Worm (Caenorhabditis elegans) whole organism, young adult: ENCODE results near the gene nsph-4.1.
"Not testable (repeated sequence)": the region's sequence is repeated elsewhere in the genome, so short reads cannot be mapped to it uniquely, and the experiment has no call there.

Source experiments
- D2030.7 ChIP-seq: fragments of 200-800 bp; sonication (Bioruptor generic); IDR thresholded peaks from 2 replicates; pipeline ENCODE4 v1.3.6; 2022; ENCODE audit warnings: missing genetic modification reagents, missing genetic modification characterization, missing compliant biosample characterization
- F23B12.7 ChIP-seq: sonication (generic microtip); optimal IDR thresholded peaks from 2 replicates; lab custom pipeline; 2017; ENCODE audit warnings: missing genetic modification characterization, mild to moderate bottlenecking, missing compliant biosample characterization, antibody characterized with exemption, moderate library complexity; ENCODE audit not compliant: insufficient read depth
- F49E8.2 ChIP-seq: sonication (generic microtip); optimal IDR thresholded peaks from 3 replicates; lab custom pipeline; 2017; ENCODE audit warnings: missing genetic modification characterization, mild to moderate bottlenecking, missing compliant biosample characterization, antibody characterized with exemption, moderate library complexity; ENCODE audit not compliant: insufficient read depth
- K11D2.4 ChIP-seq: fragments of 200-800 bp; sonication (Bioruptor generic); IDR thresholded peaks from 2 replicates; pipeline ENCODE4 v1.3.6; 2022; ENCODE audit warnings: missing genetic modification reagents, missing genetic modification characterization, missing compliant biosample characterization
- Y67H2A.10 ChIP-seq: fragments of 200-800 bp; sonication (Bioruptor generic); conservative IDR thresholded peaks from 2 replicates; pipeline ENCODE4 v1.3.6; 2022; ENCODE audit warnings: missing genetic modification reagents, missing genetic modification characterization, missing compliant biosample characterization
- Y79H2A.3 ChIP-seq: fragments of 200-800 bp; sonication (Bioruptor generic); conservative IDR thresholded peaks from 2 replicates; pipeline ENCODE4 v1.3.6; 2022; ENCODE audit warnings: missing genetic modification reagents, missing genetic modification characterization, missing compliant biosample characterization
- ZK185.1 ChIP-seq: sonication (generic microtip); optimal IDR thresholded peaks from 2 replicates; lab custom pipeline; 2016; ENCODE audit warnings: mild to moderate bottlenecking, missing genetic modification characterization, missing compliant biosample characterization; ENCODE audit not compliant: poor library complexity, severe bottlenecking
- akir-1 ChIP-seq: fragments of 200-800 bp; sonication (Bioruptor generic); optimal IDR thresholded peaks from 2 replicates; lab custom pipeline; 2018; ENCODE audit warnings: mild to moderate bottlenecking, missing genetic modification characterization, moderate library complexity, missing compliant biosample characterization
- attf-5 ChIP-seq: fragments of 200-800 bp; sonication (Bioruptor generic); optimal IDR thresholded peaks from 2 replicates; lab custom pipeline; 2018; ENCODE audit warnings: mild to moderate bottlenecking, missing genetic modification characterization, missing compliant biosample characterization
- bed-1 ChIP-seq: fragments of 200-800 bp; sonication (Bioruptor generic); IDR thresholded peaks from 2 replicates; pipeline ENCODE4 v1.3.6; 2022; ENCODE audit warnings: missing genetic modification reagents, missing genetic modification characterization, missing compliant biosample characterization
- bed-2 ChIP-seq: fragments of 200-800 bp; sonication (Bioruptor generic); IDR thresholded peaks from 2 replicates; pipeline ENCODE4 v1.3.6; 2022; ENCODE audit warnings: missing genetic modification reagents, missing genetic modification characterization, missing compliant biosample characterization
- ccch-3 ChIP-seq: fragments of 200-800 bp; sonication (Bioruptor generic); optimal IDR thresholded peaks from 2 replicates; lab custom pipeline; 2018; ENCODE audit warnings: mild to moderate bottlenecking, missing genetic modification characterization, missing compliant biosample characterization
- ceh-79 ChIP-seq: sonication (generic microtip); optimal IDR thresholded peaks from 2 replicates; lab custom pipeline; 2017; ENCODE audit warnings: mild to moderate bottlenecking, missing genetic modification characterization, missing compliant biosample characterization
- egl-18 ChIP-seq: fragments of 200-800 bp; sonication (Bioruptor generic); IDR thresholded peaks from 2 replicates; pipeline ENCODE4 v1.3.6; 2022; ENCODE audit warnings: missing genetic modification reagents, missing genetic modification characterization, missing compliant biosample characterization
- egrh-3 ChIP-seq: fragments of 200-800 bp; sonication (Bioruptor generic); IDR thresholded peaks from 2 replicates; pipeline ENCODE4 v1.3.6; 2022; ENCODE audit warnings: missing genetic modification reagents, missing genetic modification characterization, missing compliant biosample characterization
- fkh-3 ChIP-seq: sonication (generic microtip); optimal IDR thresholded peaks from 2 replicates; lab custom pipeline; 2016; ENCODE audit warnings: mild to moderate bottlenecking, missing genetic modification characterization, missing compliant biosample characterization
- gei-17 ChIP-seq: fragments of 200-800 bp; sonication (Bioruptor generic); optimal IDR thresholded peaks from 2 replicates; lab custom pipeline; 2018; ENCODE audit warnings: mild to moderate bottlenecking, missing genetic modification characterization, missing compliant biosample characterization
- hlh-12 ChIP-seq: sonication (generic microtip); optimal IDR thresholded peaks from 2 replicates; lab custom pipeline; 2016; ENCODE audit warnings: missing genetic modification characterization, missing compliant biosample characterization
- hmg-1.2 ChIP-seq: fragments of 200-800 bp; sonication (Bioruptor generic); IDR thresholded peaks from 2 replicates; pipeline ENCODE4 v1.3.6; 2022; ENCODE audit warnings: missing genetic modification reagents, missing genetic modification characterization, missing compliant biosample characterization
- hrde-1 ChIP-seq: sonication (generic microtip); optimal IDR thresholded peaks from 2 replicates; lab custom pipeline; 2016; ENCODE audit warnings: missing genetic modification characterization, mild to moderate bottlenecking, missing compliant biosample characterization, moderate library complexity, missing genotype, missing genetic modification reagents, borderline replicate concordance
- lin-40 ChIP-seq: sonication (generic microtip); optimal IDR thresholded peaks from 2 replicates; lab custom pipeline; 2016; ENCODE audit warnings: missing genetic modification characterization, mild to moderate bottlenecking, missing compliant biosample characterization, missing genotype, missing genetic modification reagents
- madf-10 ChIP-seq: sonication (generic microtip); optimal IDR thresholded peaks from 2 replicates; lab custom pipeline; 2016; ENCODE audit warnings: mild to moderate bottlenecking, missing genetic modification characterization, missing compliant biosample characterization
- mel-28 ChIP-seq: sonication (generic microtip); optimal IDR thresholded peaks from 2 replicates; lab custom pipeline; 2016; ENCODE audit warnings: borderline replicate concordance, mild to moderate bottlenecking, missing genetic modification characterization, missing compliant biosample characterization
- mes-4 ChIP-seq: sonication (generic microtip); optimal IDR thresholded peaks from 2 replicates; lab custom pipeline; 2016; ENCODE audit warnings: missing genotype, missing genetic modification characterization, missing compliant biosample characterization
- rcor-1 ChIP-seq: fragments of 200-800 bp; sonication (Bioruptor generic); IDR thresholded peaks from 2 replicates; pipeline ENCODE4 v1.3.6; 2022; ENCODE audit warnings: missing genetic modification reagents, missing genetic modification characterization, missing compliant biosample characterization
- zfh-2 ChIP-seq: fragments of 200-800 bp; sonication (Bioruptor generic); conservative IDR thresholded peaks from 2 replicates; pipeline ENCODE4 v1.3.6; 2022; ENCODE audit warnings: missing genetic modification reagents, missing genetic modification characterization, missing compliant biosample characterization
- ztf-25 ChIP-seq: fragments of 200-800 bp; sonication (Bioruptor generic); IDR thresholded peaks from 2 replicates; pipeline ENCODE4 v1.3.6; 2022; ENCODE audit warnings: missing genetic modification reagents, missing genetic modification characterization, missing compliant biosample characterization

nsph-4.1 gene

ce11 chrIV:5225277-5225822 lies 1.3 kb upstream of the nsph-4.1 start, which contains the start of gene cylc-1:
cylc-1 (minus strand) TSS chrIV:5225772.
- TF ChIP-seq egrh-3 (GFP tag; lab: Robert Waterston, UW) (peak; percentile 68), zfh-2 (GFP tag; lab: Robert Waterston, UW) (peak; percentile 79)

- TF ChIP-seq egl-18 (GFP tag; lab: Robert Waterston, UW): no peak
- no peak for TF ChIP-seq rcor-1
- TF ChIP-seq bed-1 (GFP tag; lab: Robert Waterston, UW): no peak
- TF ChIP-seq mes-4 (tag; lab: Kevin White, UChicago): no peak
- no peak for TF ChIP-seq ztf-25 (GFP tag; lab: Robert Waterston, UW)
- no peak for TF ChIP-seq F49E8.2 (tag; lab: Kevin White, UChicago)
- TF ChIP-seq attf-5 (GFP tag; lab: Kevin White, UChicago): no peak
- TF ChIP-seq Y67H2A.10 (GFP tag; lab: Robert Waterston, UW): no peak
- no peak for TF ChIP-seq hrde-1 (tag; lab: Kevin White, UChicago)
- no peak for TF ChIP-seq ccch-3
- no peak for TF ChIP-seq bed-2 (GFP tag; lab: Robert Waterston, UW)
- no peak for TF ChIP-seq fkh-3 (tag; lab: Kevin White, UChicago)
Observed at ce11 chrIV:5228619-5229018, 2.0 kb downstream of the nsph-4.1 start, which contains the start of gene thn-6. thn-6 (plus strand) TSS chrIV:5228919.

DNA sequence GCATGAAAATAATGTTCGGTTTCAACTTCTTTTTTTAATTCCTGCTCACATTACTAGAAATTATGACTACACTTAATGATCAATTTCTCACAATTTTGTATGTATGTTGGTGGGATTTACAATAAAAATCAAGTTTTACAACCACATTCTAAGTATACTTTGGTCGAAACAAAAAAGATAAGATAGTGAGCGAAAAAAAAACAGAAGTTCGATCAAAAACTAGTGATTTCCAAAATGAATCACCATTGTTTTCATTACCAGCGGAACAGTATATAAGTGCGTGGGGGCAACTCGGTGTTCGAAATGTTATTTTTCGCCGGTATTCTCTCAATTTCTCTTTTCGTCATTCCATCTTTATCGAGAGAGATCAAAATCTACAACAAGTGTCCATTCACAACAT lies 3.9 kb downstream of the nsph-4.1 start, which contains the start of gene thn-5:
Gene thn-5, plus strand, starts transcription at position 301 of the 400 bp plus-strand sequence.
- TF ChIP-seq bed-1 (GFP tag; lab: Robert Waterston, UW) (no peak), mel-28 (no peak), ZK185.1 (tag; lab: Kevin White, UChicago) (no peak), F23B12.7 (tag; lab: Kevin White, UChicago) (no peak), hmg-1.2 (GFP tag; lab: Robert Waterston, UW) (no peak), D2030.7 (GFP tag; lab: Robert Waterston, UW) (no peak), ceh-79 (no peak)

ce11 chrIV:5254678-5255077 lies 28.0 kb downstream of the nsph-4.1 start, which contains the start of gene F36H12.10:
F36H12.10 (minus strand) TSS chrIV:5254778.
- TF ChIP-seq gei-17 (GFP tag; lab: Kevin White, UChicago); ZK185.1 (tag; lab: Kevin White, UChicago); K11D2.4 (GFP tag; lab: Robert Waterston, UW): not testable (repeated sequence)

DNA sequence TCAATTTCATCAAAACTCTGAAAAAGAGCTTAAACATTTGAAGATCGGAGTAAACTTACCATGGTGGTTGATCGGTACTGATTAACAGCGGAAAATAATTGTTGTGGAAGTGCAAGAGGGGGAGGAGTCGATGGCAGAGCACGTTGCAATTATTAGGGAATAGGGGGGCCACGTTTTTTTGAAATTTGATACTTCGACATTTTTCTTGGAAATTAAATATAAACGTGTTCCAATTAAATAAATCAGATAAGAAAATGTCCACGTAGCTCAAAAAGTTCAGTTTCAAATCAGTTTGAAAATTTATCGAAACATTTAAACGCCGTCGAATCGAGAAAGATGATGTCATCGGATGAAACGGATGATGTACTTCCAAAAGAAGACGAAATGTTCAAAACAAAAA lies 30.1 kb downstream of the nsph-4.1 start, which contains the start of gene F36H12.9:
Gene F36H12.9, plus strand, starts transcription at position 301 of the 400 bp plus-strand sequence.
- TF ChIP-seq madf-10; Y79H2A.3 (GFP tag; lab: Robert Waterston, UW); akir-1: not testable (repeated sequence)
- TF ChIP-seq, all 124 proteins: peak for 0; not testable (repeated sequence) for 124

DNA sequence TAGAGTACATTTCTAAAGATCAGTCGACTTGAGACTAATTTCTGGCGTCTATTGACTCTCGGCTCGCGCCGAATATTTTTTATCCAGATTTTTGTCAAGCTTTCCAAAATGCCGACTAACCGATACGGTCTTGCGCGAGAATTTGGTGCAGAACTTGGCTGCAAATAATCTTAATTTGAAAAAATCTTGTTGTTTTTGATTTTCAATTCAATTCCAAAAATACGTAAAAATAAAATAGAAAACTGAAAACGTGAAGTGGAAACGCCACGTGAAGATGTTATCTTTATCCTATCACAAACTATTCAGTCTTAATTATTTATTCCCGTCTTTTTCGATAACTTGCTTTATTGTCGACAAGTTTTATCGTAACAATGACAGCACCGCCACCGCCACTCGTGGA lies 31.7 kb downstream of the nsph-4.1 start, which contains the start of gene ttbk-2.1:
Gene ttbk-2.1, plus strand, starts transcription at position 301 of the 400 bp plus-strand sequence.
- not testable (repeated sequence) for TF ChIP-seq bed-1 (GFP tag; lab: Robert Waterston, UW); hlh-12 (tag; lab: Kevin White, UChicago); lin-40 (tag; lab: Kevin White, UChicago)
- TF ChIP-seq, all 124 proteins: peak for 0; not testable (repeated sequence) for 124
